Fruit fly (Drosophila melanogaster) whole organism, wandering third instar larva: ENCODE data around the gene CG33267.
A peak's percentile ranks its signal among the peaks of the same experiment; 100 is the strongest.

Source experiments
- Abd-B ChIP-seq: fragments of >200 bp; optimal IDR thresholded peaks from 2 replicates; lab custom pipeline; 2017; ENCODE audit warnings: missing biosample characterization, missing genetic modification characterization
- CG32264 ChIP-seq: fragments of 200-800 bp; sonication (Bioruptor generic); optimal IDR thresholded peaks from 2 replicates; lab custom pipeline; 2016; ENCODE audit warnings: missing biosample characterization, missing genetic modification characterization
- CG9705 ChIP-seq: fragments of 200-800 bp; sonication (Bioruptor generic); optimal IDR thresholded peaks from 2 replicates; lab custom pipeline; 2018; ENCODE audit warnings: missing biosample characterization, mild to moderate bottlenecking, missing genetic modification characterization
- CrebA ChIP-seq: fragments of 200-800 bp; sonication (Bioruptor generic); optimal IDR thresholded peaks from 2 replicates; lab custom pipeline; 2016; ENCODE audit warnings: missing biosample characterization, mild to moderate bottlenecking, missing genetic modification characterization, borderline replicate concordance
- Dfd ChIP-seq: fragments of >200 bp; optimal IDR thresholded peaks from 2 replicates; lab custom pipeline; 2017; ENCODE audit warnings: missing biosample characterization, missing genetic modification characterization
- Dif ChIP-seq: fragments of 200-275, 200-300 bp; sonication (Bioruptor generic); optimal IDR thresholded peaks from 2 replicates; lab custom pipeline; 2018; ENCODE audit warnings: missing biosample characterization, missing genetic modification characterization; ENCODE audit not compliant: partially characterized antibody
- GATAd ChIP-seq: sonication (Bioruptor generic); optimal IDR thresholded peaks from 2 replicates; lab custom pipeline; 2016; ENCODE audit warnings: missing biosample characterization, missing genetic modification characterization
- HLH106 ChIP-seq: fragments of 200-800 bp; optimal IDR thresholded peaks from 3 replicates; lab custom pipeline; 2019; ENCODE audit warnings: missing biosample characterization, mild to moderate bottlenecking, missing genetic modification characterization, moderate library complexity
- Hr78 ChIP-seq: fragments of >200 bp; optimal IDR thresholded peaks from 2 replicates; lab custom pipeline; 2017; ENCODE audit warnings: missing biosample characterization, missing genetic modification characterization
- Hr83 ChIP-seq: fragments of 200-300 bp; sonication (Bioruptor generic); optimal IDR thresholded peaks from 2 replicates; lab custom pipeline; 2016; ENCODE audit warnings: missing biosample characterization, mild to moderate bottlenecking, missing genetic modification characterization, moderate library complexity; ENCODE audit not compliant: poor library complexity, severe bottlenecking
- Jra ChIP-seq: sonication (Bioruptor generic); optimal IDR thresholded peaks from 2 replicates; lab custom pipeline; 2016; ENCODE audit warnings: missing biosample characterization, missing genetic modification characterization
- Mio ChIP-seq: sonication (Bioruptor generic); optimal IDR thresholded peaks from 2 replicates; lab custom pipeline; 2016; ENCODE audit warnings: missing biosample characterization, missing genetic modification characterization
- Myc ChIP-seq: fragments of >200 bp; optimal IDR thresholded peaks from 2 replicates; lab custom pipeline; 2017
- N ChIP-seq: fragments of >200 bp; optimal IDR thresholded peaks from 2 replicates; lab custom pipeline; 2018; ENCODE audit warnings: missing biosample characterization, missing external identifiers, missing genetic modification characterization
- OdsH ChIP-seq: fragments of 200-800 bp; sonication (Bioruptor generic); optimal IDR thresholded peaks from 2 replicates; lab custom pipeline; 2016; ENCODE audit warnings: missing biosample characterization, mild to moderate bottlenecking, missing genetic modification characterization
- Rel ChIP-seq, 2 experiments: fragments of 200-800 bp; sonication (Bioruptor generic) in 1 of 2; optimal IDR thresholded peaks; 2 replicates in 1 of 2; 3 replicates in 1 of 2; lab custom pipeline; 2016 to 2019; ENCODE audit warnings: mild to moderate bottlenecking in 2 of 2, missing biosample characterization in 2 of 2, missing genetic modification characterization in 2 of 2, moderate library complexity in 1 of 2
- Vsx2 ChIP-seq: fragments of 200-300, 225-300 bp; sonication (Bioruptor generic); optimal IDR thresholded peaks from 2 replicates; lab custom pipeline; 2018; ENCODE audit warnings: missing biosample characterization, missing genetic modification characterization; ENCODE audit not compliant: partially characterized antibody
- br ChIP-seq: fragments of 200-800 bp; sonication (Bioruptor generic); optimal IDR thresholded peaks from 2 replicates; lab custom pipeline; 2016; ENCODE audit warnings: missing biosample characterization, missing genetic modification characterization
- brk ChIP-seq: fragments of 200-800 bp; sonication (Bioruptor generic); optimal IDR thresholded peaks from 2 replicates; lab custom pipeline; 2016; ENCODE audit warnings: missing biosample characterization, mild to moderate bottlenecking, missing genetic modification characterization
- dmrt93B ChIP-seq: fragments of 200-800 bp; sonication (Bioruptor generic); optimal IDR thresholded peaks from 2 replicates; lab custom pipeline; 2018; ENCODE audit warnings: missing biosample characterization, mild to moderate bottlenecking, missing genetic modification characterization
- foxo ChIP-seq, 2 experiments: fragments of 200-800 bp; sonication (Bioruptor generic); optimal IDR thresholded peaks; 2 replicates in 1 of 2; 3 replicates in 1 of 2; lab custom pipeline; 2016 to 2017; ENCODE audit warnings: missing biosample characterization in 2 of 2, missing genetic modification characterization in 2 of 2
- fru ChIP-seq: fragments of 200-800 bp; sonication (Bioruptor generic); optimal IDR thresholded peaks from 3 replicates; lab custom pipeline; 2016; ENCODE audit warnings: missing biosample characterization, mild to moderate bottlenecking, missing genetic modification characterization
- h ChIP-seq: fragments of 200-800 bp; sonication (Bioruptor generic); optimal IDR thresholded peaks from 3 replicates; lab custom pipeline; 2016; ENCODE audit warnings: missing biosample characterization, mild to moderate bottlenecking, missing genetic modification characterization
- lola ChIP-seq: fragments of >200 bp; optimal IDR thresholded peaks from 2 replicates; lab custom pipeline; 2017; ENCODE audit warnings: missing biosample characterization, missing genetic modification characterization
- rgr ChIP-seq: fragments of 200-800 bp; sonication (Bioruptor generic); optimal IDR thresholded peaks from 3 replicates; lab custom pipeline; 2016; ENCODE audit warnings: missing biosample characterization, mild to moderate bottlenecking, missing genetic modification characterization
- sage ChIP-seq: fragments of 200-800 bp; sonication (Bioruptor generic); optimal IDR thresholded peaks from 2 replicates; lab custom pipeline; 2016; ENCODE audit warnings: missing biosample characterization, mild to moderate bottlenecking, missing genetic modification characterization
- sv ChIP-seq: fragments of 200-800 bp; sonication (Bioruptor generic); optimal IDR thresholded peaks from 3 replicates; lab custom pipeline; 2016; ENCODE audit warnings: missing biosample characterization, missing genetic modification characterization
- tai ChIP-seq: sonication (Bioruptor generic); optimal IDR thresholded peaks from 2 replicates; lab custom pipeline; 2016; ENCODE audit warnings: missing biosample characterization, missing genetic modification characterization
- usp ChIP-seq: fragments of >200 bp; optimal IDR thresholded peaks from 2 replicates; lab custom pipeline; 2017; ENCODE audit warnings: missing biosample characterization, missing genetic modification characterization

Gene CG33267

DNA sequence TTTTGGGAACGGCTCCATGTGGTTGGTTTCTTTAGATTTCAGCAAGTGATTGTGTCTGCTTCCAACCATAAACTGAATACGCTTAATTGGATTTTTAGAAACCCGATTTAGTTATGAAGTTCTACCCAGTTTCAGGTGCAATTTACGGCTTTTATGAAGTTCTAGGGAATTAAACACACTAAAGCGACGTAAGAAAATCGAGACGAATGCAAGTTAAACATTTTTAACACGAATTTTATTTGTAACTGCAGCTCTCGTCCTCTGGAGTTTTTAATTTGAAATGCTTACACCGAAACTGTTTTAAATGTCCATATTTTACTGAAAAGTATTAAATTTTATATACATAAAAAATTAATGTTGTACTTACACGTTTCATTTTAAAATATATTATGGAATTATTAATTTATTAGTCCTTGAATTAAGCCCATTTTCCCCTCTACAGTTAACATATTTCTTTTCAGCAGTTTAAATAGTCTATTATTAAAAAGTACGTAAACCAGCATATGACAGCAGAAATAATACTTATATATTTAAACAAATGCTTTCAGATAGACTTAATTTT is at the start of gene CG33267, which contains the start of gene CG46412:
Gene CG33267, plus strand, starts transcription at position 512 of the 562 bp plus-strand sequence.
Gene CG46412, minus strand, starts transcription at position 101 of the 562 bp plus-strand sequence.
- TF ChIP-seq HLH106 (tag; lab: Kevin White, UChicago) (no peak), Mio (GFP tag; lab: Kevin White, UChicago) (no peak), N (no peak), Rel (GFP tag; optimal IDR thresholded peaks at IDR 0.05; lab: Kevin White, UChicago) (no peak), Rel (tag; optimal IDR thresholded peaks at IDR 0.05; lab: Kevin White, UChicago) (no peak), CrebA (GFP tag; lab: Kevin White, UChicago) (no peak), rgr (GFP tag; lab: Kevin White, UChicago) (no peak)

DNA sequence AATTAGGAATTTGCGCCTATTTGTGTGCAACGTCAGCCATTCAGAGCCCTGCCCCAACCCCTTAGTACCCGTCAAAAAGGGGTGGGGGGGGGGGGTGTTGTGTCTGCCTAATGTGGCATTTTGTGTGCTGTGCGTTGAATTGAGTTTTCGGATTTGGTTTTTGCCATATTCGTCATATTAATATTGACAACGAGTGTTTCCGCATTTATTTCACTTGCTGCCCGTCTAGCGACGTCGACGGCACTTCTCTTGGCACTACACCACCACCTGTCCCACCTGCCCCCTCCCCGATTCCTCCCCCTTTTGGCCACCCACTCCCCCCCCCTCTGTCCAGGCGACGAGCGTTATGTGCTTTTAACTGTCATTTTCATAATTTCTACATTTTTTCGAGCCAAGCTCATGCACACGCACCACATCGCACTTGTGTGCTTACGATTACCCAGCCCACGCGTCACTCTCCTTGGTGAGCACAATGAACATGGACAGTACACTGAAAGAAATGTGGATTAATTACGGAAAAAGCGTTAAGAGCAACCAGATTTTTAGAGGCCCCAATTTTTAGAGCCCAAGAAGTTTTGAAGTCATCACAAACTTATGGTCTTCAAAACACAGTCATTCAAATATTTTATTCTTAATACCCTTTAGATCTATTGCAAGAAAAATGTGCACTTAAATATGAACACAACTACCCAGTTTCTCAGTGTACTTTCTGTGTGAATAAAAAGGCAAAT is 48.8 kb upstream of the CG33267 start:
- peak; percentile 25 for TF ChIP-seq br (GFP tag; lab: Kevin White, UChicago)
- TF ChIP-seq brk (GFP tag; lab: Kevin White, UChicago), result no peak
- TF ChIP-seq foxo (GFP tag; optimal IDR thresholded peaks at IDR 0.05; lab: Kevin White, UChicago), result peak in 1 of 2 experiments; percentile 37
- no peak for TF ChIP-seq HLH106 (tag; lab: Kevin White, UChicago)
- peak; percentile 49 for TF ChIP-seq h
- TF ChIP-seq fru (GFP tag; lab: Kevin White, UChicago), result peak; percentile 32
- TF ChIP-seq rgr (GFP tag; lab: Kevin White, UChicago), result no peak
- TF ChIP-seq Dfd (GFP tag; lab: Kevin White, UChicago), result peak; percentile 65
- no peak for TF ChIP-seq lola (GFP tag; lab: Kevin White, UChicago)
- no peak for TF ChIP-seq CG9705 (GFP tag; lab: Kevin White, UChicago)

DNA sequence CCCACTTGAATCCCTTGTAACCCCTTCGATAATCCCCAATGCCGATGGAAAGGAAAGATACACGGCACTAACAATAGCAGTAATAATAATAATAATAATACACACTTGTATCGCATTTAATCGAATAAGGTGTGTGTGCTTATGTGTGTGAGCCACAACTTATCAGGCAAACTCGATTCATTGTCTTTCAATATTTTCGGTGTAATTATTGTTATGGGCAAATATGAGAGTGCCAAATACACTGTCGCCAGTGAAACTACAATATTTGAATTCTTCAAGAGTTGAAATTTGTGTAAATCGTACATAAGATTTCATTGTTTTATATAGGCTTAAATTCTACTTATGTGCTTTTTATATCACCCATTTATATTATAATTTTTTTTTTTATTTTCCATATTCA is 48.1 kb upstream of the CG33267 start:
- TF ChIP-seq Rel (GFP tag; optimal IDR thresholded peaks at IDR 0.05; lab: Kevin White, UChicago) (no peak), Rel (tag; optimal IDR thresholded peaks at IDR 0.05; lab: Kevin White, UChicago) (no peak), Jra (GFP tag; lab: Kevin White, UChicago) (no peak), GATAd (no peak), tai (GFP tag; lab: Kevin White, UChicago) (no peak), dmrt93B (GFP tag; lab: Kevin White, UChicago) (no peak), Abd-B (GFP tag; lab: Kevin White, UChicago) (no peak), Dfd (GFP tag; lab: Kevin White, UChicago) (no peak), Mio (GFP tag; lab: Kevin White, UChicago) (no peak), sv (GFP tag; lab: Kevin White, UChicago) (no peak), Vsx2 (GFP tag; lab: Kevin White, UChicago) (no peak), OdsH (GFP tag; lab: Kevin White, UChicago) (no peak), h (no peak), sage (GFP tag; lab: Kevin White, UChicago) (no peak), CrebA (GFP tag; lab: Kevin White, UChicago) (no peak), Myc (lab: Kevin White, UChicago) (no peak)

DNA sequence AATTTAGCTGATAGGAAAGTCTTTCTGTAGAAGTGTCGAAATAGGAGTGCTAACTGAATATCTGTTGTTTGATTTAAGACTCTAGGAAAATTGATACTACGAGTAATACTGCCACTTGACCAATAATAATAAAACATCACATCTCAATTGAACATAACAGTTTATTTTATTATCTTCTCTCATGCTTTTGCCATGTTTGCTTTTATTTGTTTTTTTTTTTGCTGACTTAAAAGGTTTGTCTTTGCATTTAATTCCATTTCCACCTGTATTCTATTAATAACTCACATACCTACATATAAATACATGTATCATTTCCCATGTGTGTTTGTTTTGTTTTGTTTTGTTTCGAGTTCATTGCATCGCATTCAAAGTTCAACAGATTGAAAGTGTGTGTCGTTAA is 41.7 kb upstream of the CG33267 start, which contains the start of the genes CG11714 and Fuca:
Gene CG11714, minus strand, starts transcription at position 101 of the 400 bp plus-strand sequence.
Gene Fuca, minus strand, starts transcription at position 101 of the 400 bp plus-strand sequence.
- TF ChIP-seq Mio (GFP tag; lab: Kevin White, UChicago), result no peak
- TF ChIP-seq CrebA (GFP tag; lab: Kevin White, UChicago), result no peak
- no peak for TF ChIP-seq Hr78
- no peak for TF ChIP-seq usp
- TF ChIP-seq GATAd, result no peak
- TF ChIP-seq OdsH (GFP tag; lab: Kevin White, UChicago), result no peak
- TF ChIP-seq Abd-B (GFP tag; lab: Kevin White, UChicago), result no peak

DNA sequence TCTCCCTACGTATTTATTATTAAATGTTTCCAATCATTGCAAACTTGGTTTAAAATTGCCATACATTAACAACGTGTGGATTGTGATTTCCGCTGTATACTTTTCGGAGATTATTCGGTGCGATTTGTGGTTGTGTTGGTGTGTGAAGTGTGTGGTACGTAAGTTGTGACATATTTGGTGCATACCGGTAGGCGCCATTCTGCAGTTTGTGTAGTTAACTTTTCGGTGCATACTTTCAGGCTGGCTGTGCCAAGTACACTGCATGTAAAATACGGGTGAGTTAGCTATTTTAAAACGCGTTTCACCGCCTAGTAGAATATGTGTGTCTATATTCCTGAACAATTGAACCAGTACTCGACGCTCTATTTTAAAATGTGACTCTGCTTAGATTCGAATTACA is 41.0 kb upstream of the CG33267 start:
- TF ChIP-seq CG9705 (GFP tag; lab: Kevin White, UChicago) (no peak), GATAd (no peak), Hr78 (peak; percentile 55), brk (GFP tag; lab: Kevin White, UChicago) (no peak), tai (GFP tag; lab: Kevin White, UChicago) (no peak), Hr83 (no peak), Dfd (GFP tag; lab: Kevin White, UChicago) (no peak), OdsH (GFP tag; lab: Kevin White, UChicago) (no peak), Vsx2 (GFP tag; lab: Kevin White, UChicago) (peak; percentile 40), Myc (lab: Kevin White, UChicago) (peak; percentile 95), dmrt93B (GFP tag; lab: Kevin White, UChicago) (no peak), lola (GFP tag; lab: Kevin White, UChicago) (no peak), Dif (GFP tag; lab: Kevin White, UChicago) (peak; percentile 23), CG32264 (GFP tag; lab: Kevin White, UChicago) (no peak), fru (GFP tag; lab: Kevin White, UChicago) (no peak), N (peak; percentile 91), Jra (GFP tag; lab: Kevin White, UChicago) (no peak)
- TF ChIP-seq, all 38 proteins: peak for 5
